Fruit fly (Drosophila melanogaster) whole organism, embryonic: ENCODE data around the gene Tasp1.
A peak's percentile ranks its signal among the peaks of the same experiment; 100 is the strongest.

Source experiments
- Aef1 ChIP-seq: fragments of 200-800 bp; sonication (Bioruptor generic); IDR thresholded peaks from 3 replicates; pipeline ENCODE4 v1.3.6; 2022; ENCODE audit warnings: missing biosample characterization, missing genetic modification characterization
- Antp ChIP-seq: fragments of 200-800 bp; sonication (Bioruptor generic); optimal IDR thresholded peaks from 3 replicates; lab custom pipeline; 2016; ENCODE audit warnings: missing biosample characterization, missing genetic modification characterization
- B-H2 ChIP-seq: fragments of 200-800 bp; sonication (Bioruptor generic); optimal IDR thresholded peaks from 2 replicates; lab custom pipeline; 2018; ENCODE audit warnings: missing biosample characterization, mild to moderate bottlenecking, missing genetic modification characterization
- CG10543 ChIP-seq: fragments of 200-800 bp; sonication (Bioruptor generic); optimal IDR thresholded peaks from 3 replicates; lab custom pipeline; 2017; ENCODE audit warnings: missing biosample characterization, mild to moderate bottlenecking, missing genetic modification characterization, moderate library complexity
- CG11093 ChIP-seq: fragments of 200-800 bp; sonication (Bioruptor generic); IDR thresholded peaks from 3 replicates; pipeline ENCODE4 v1.3.6; 2022; ENCODE audit warnings: missing biosample characterization, missing genetic modification characterization
- CG11398 ChIP-seq: fragments of 200-800 bp; sonication (Bioruptor generic); optimal IDR thresholded peaks from 2 replicates; lab custom pipeline; 2016; ENCODE audit warnings: missing biosample characterization, missing genetic modification characterization
- CG13287 ChIP-seq: fragments of 200-800 bp; sonication (Bioruptor generic); IDR thresholded peaks from 2 replicates; pipeline ENCODE4 v1.3.6; 2022; ENCODE audit warnings: missing biosample characterization, missing genetic modification characterization; ENCODE audit not compliant: partially characterized antibody
- CG14441 ChIP-seq: fragments of 200-800 bp; sonication (Bioruptor generic); IDR thresholded peaks from 2 replicates; pipeline ENCODE4 v1.3.6; 2022; ENCODE audit warnings: missing biosample characterization, missing genetic modification characterization
- CG16815 ChIP-seq: fragments of 200-800 bp; sonication (Bioruptor generic); optimal IDR thresholded peaks from 3 replicates; lab custom pipeline; 2017; ENCODE audit warnings: missing biosample characterization, mild to moderate bottlenecking, missing genetic modification characterization
- CG17912 ChIP-seq: fragments of 200-800 bp; sonication (Bioruptor generic); optimal IDR thresholded peaks from 2 replicates; lab custom pipeline; 2018; ENCODE audit warnings: missing biosample characterization, mild to moderate bottlenecking, missing genetic modification characterization
- CG18011 ChIP-seq: fragments of 200-800 bp; sonication (Bioruptor generic); optimal IDR thresholded peaks from 2 replicates; lab custom pipeline; 2017; ENCODE audit warnings: missing biosample characterization, missing genetic modification characterization, mild to moderate bottlenecking, moderate library complexity, missing genotype
- CG2202 ChIP-seq: fragments of 200-800 bp; sonication (Bioruptor generic); optimal IDR thresholded peaks from 2 replicates; lab custom pipeline; 2018; ENCODE audit warnings: missing biosample characterization, mild to moderate bottlenecking, missing genetic modification characterization
- CG33557 ChIP-seq: fragments of 200-800 bp; sonication (Bioruptor generic); optimal IDR thresholded peaks from 2 replicates; lab custom pipeline; 2019; ENCODE audit warnings: missing biosample characterization, mild to moderate bottlenecking, missing genetic modification characterization, moderate library complexity
- CG3847 ChIP-seq: fragments of 200-800 bp; sonication (Bioruptor generic); IDR thresholded peaks from 2 replicates; pipeline ENCODE4 v1.3.6; 2022; ENCODE audit warnings: missing biosample characterization, missing genetic modification characterization
- CG4404 ChIP-seq: fragments of 200-800 bp; sonication (Bioruptor generic); IDR thresholded peaks from 2 replicates; pipeline ENCODE4 v1.3.6; 2022; ENCODE audit warnings: missing biosample characterization, missing genetic modification characterization
- CG5245 ChIP-seq: fragments of 200-800 bp; sonication (Bioruptor generic); optimal IDR thresholded peaks from 3 replicates; lab custom pipeline; 2016; ENCODE audit warnings: missing biosample characterization, missing genetic modification characterization
- CG6254 ChIP-seq: fragments of 200-800 bp; sonication (Bioruptor generic); optimal IDR thresholded peaks from 3 replicates; lab custom pipeline; 2017; ENCODE audit warnings: mild to moderate bottlenecking, missing biosample characterization, missing genetic modification reagents, missing genetic modification characterization
- CG6791 ChIP-seq: fragments of 200-800 bp; sonication (Bioruptor generic); IDR thresholded peaks from 3 replicates; pipeline ENCODE4 v1.3.6; 2022; ENCODE audit warnings: missing biosample characterization, missing genetic modification characterization; ENCODE audit not compliant: partially characterized antibody
- CG7839 ChIP-seq: fragments of 200-800 bp; sonication (Bioruptor generic); optimal IDR thresholded peaks from 3 replicates; lab custom pipeline; 2018; ENCODE audit warnings: missing biosample characterization, mild to moderate bottlenecking, missing genetic modification characterization, moderate library complexity
- CG8281 ChIP-seq: fragments of 200-800 bp; sonication (Bioruptor generic); optimal IDR thresholded peaks from 2 replicates; lab custom pipeline; 2018; ENCODE audit warnings: missing biosample characterization, mild to moderate bottlenecking, missing genetic modification characterization, moderate library complexity
- Dad ChIP-seq: fragments of 200-800 bp; sonication (Bioruptor generic); optimal IDR thresholded peaks from 3 replicates; lab custom pipeline; 2016; ENCODE audit warnings: missing biosample characterization, missing genetic modification characterization
- Dfd ChIP-seq, 2 experiments: fragments of >200 bp; optimal IDR thresholded peaks; 2 replicates each; lab custom pipeline; 2017; ENCODE audit warnings: missing biosample characterization in 2 of 2, missing genetic modification characterization in 2 of 2
- Elba2 ChIP-seq: fragments of 200-800 bp; sonication (Bioruptor generic); optimal IDR thresholded peaks from 3 replicates; lab custom pipeline; 2016; ENCODE audit warnings: missing biosample characterization, missing genetic modification characterization
- Fer2 ChIP-seq: fragments of 200-800 bp; sonication (Bioruptor generic); optimal IDR thresholded peaks from 2 replicates; lab custom pipeline; 2018; ENCODE audit warnings: missing biosample characterization, mild to moderate bottlenecking, missing genetic modification characterization, moderate library complexity
- Hmx ChIP-seq: fragments of 200-800 bp; sonication (Bioruptor generic); optimal IDR thresholded peaks from 2 replicates; lab custom pipeline; 2016; ENCODE audit warnings: missing biosample characterization, missing genetic modification characterization
- Lpt ChIP-seq: fragments of >200 bp; optimal IDR thresholded peaks from 2 replicates; lab custom pipeline; 2018; ENCODE audit warnings: missing biosample characterization, missing genetic modification characterization
- MBD-R2 ChIP-seq: fragments of 200-800 bp; sonication (Bioruptor generic); IDR thresholded peaks from 2 replicates; pipeline ENCODE4 v1.3.6; 2022; ENCODE audit warnings: missing biosample characterization, missing genetic modification characterization
- NC2α ChIP-seq: fragments of 200-800 bp; sonication (Bioruptor generic); optimal IDR thresholded peaks from 2 replicates; lab custom pipeline; 2016; ENCODE audit warnings: missing biosample characterization, missing genetic modification characterization
- Ptx1 ChIP-seq: fragments of 200-800 bp; sonication (Bioruptor generic); IDR thresholded peaks from 2 replicates; pipeline ENCODE4 v1.3.6; 2022; ENCODE audit warnings: missing biosample characterization, missing genetic modification characterization
- Rfx ChIP-seq: fragments of 200-800 bp; sonication (Bioruptor generic); IDR thresholded peaks from 2 replicates; pipeline ENCODE4 v1.3.6; 2022; ENCODE audit warnings: missing biosample characterization, missing genetic modification characterization
- Sox102F ChIP-seq: fragments of 200-800 bp; sonication (Bioruptor generic); optimal IDR thresholded peaks from 2 replicates; lab custom pipeline; 2018; ENCODE audit warnings: missing biosample characterization, mild to moderate bottlenecking, missing genetic modification characterization, moderate library complexity
- Usf ChIP-seq: fragments of 200-800 bp; sonication (Bioruptor generic); optimal IDR thresholded peaks from 2 replicates; lab custom pipeline; 2017; ENCODE audit warnings: missing genotype, missing biosample characterization, missing genetic modification characterization
- bab2 ChIP-seq: fragments of 200-800 bp; sonication (Bioruptor generic); optimal IDR thresholded peaks from 2 replicates; lab custom pipeline; 2016; ENCODE audit warnings: missing biosample characterization, missing genetic modification characterization
- chif ChIP-seq, 2 experiments: fragments of 200-800 bp; sonication (Bioruptor generic); optimal IDR thresholded peaks; 3 replicates each; lab custom pipeline; 2016; ENCODE audit warnings: missing biosample characterization in 2 of 2, missing genetic modification characterization in 2 of 2
- dmrt99B ChIP-seq: fragments of 200-800 bp; sonication (Bioruptor generic); optimal IDR thresholded peaks from 2 replicates; lab custom pipeline; 2018; ENCODE audit warnings: missing biosample characterization, mild to moderate bottlenecking, missing genetic modification characterization, moderate library complexity
- emc ChIP-seq: fragments of 200-800 bp; sonication (Bioruptor generic); optimal IDR thresholded peaks from 2 replicates; lab custom pipeline; 2016; ENCODE audit warnings: missing biosample characterization, missing genetic modification characterization
- exex ChIP-seq: fragments of 200-800 bp; sonication (Bioruptor generic); optimal IDR thresholded peaks from 4 replicates; lab custom pipeline; 2018; ENCODE audit warnings: missing biosample characterization, mild to moderate bottlenecking, missing genetic modification characterization, moderate library complexity
- fu2 ChIP-seq: fragments of 200-800 bp; sonication (Bioruptor generic); optimal IDR thresholded peaks from 2 replicates; lab custom pipeline; 2016; ENCODE audit warnings: missing biosample characterization, missing genetic modification characterization
- gce ChIP-seq: fragments of 200-800 bp; sonication (Bioruptor generic); IDR thresholded peaks from 3 replicates; pipeline ENCODE4 v1.3.6; 2022; ENCODE audit warnings: missing biosample characterization, missing genetic modification characterization
- gcm ChIP-seq: fragments of 200-800 bp; sonication (Bioruptor generic); optimal IDR thresholded peaks from 2 replicates; lab custom pipeline; 2019; ENCODE audit warnings: missing biosample characterization, mild to moderate bottlenecking, missing genetic modification characterization, moderate library complexity
- gcm2 ChIP-seq: fragments of 200-800 bp; sonication (Bioruptor generic); optimal IDR thresholded peaks from 2 replicates; lab custom pipeline; 2016; ENCODE audit warnings: missing biosample characterization, missing genetic modification characterization
- gem ChIP-seq: fragments of 200-800 bp; sonication (Bioruptor generic); optimal IDR thresholded peaks from 2 replicates; lab custom pipeline; 2019; ENCODE audit warnings: missing biosample characterization, mild to moderate bottlenecking, missing genetic modification characterization, moderate library complexity
- gfzf ChIP-seq: fragments of 200-800 bp; sonication (Bioruptor generic); optimal IDR thresholded peaks from 2 replicates; lab custom pipeline; 2016; ENCODE audit warnings: missing biosample characterization, mild to moderate bottlenecking, missing genetic modification characterization, moderate library complexity
- gt ChIP-seq: fragments of 200-800 bp; sonication (Bioruptor generic); IDR thresholded peaks from 2 replicates; pipeline ENCODE4 v1.3.6; 2022; ENCODE audit warnings: missing biosample characterization, missing genetic modification characterization
- kah ChIP-seq: fragments of 200-800 bp; sonication (Bioruptor generic); optimal IDR thresholded peaks from 2 replicates; lab custom pipeline; 2018; ENCODE audit warnings: missing biosample characterization, mild to moderate bottlenecking, missing genetic modification characterization
- otp ChIP-seq: fragments of 200-800 bp; sonication (Bioruptor generic); IDR thresholded peaks from 3 replicates; pipeline ENCODE4, ENCODE4 v1.3.6; 2022; ENCODE audit warnings: missing biosample characterization, missing genetic modification characterization
- pb ChIP-seq: fragments of 200-800 bp; sonication (Bioruptor generic); optimal IDR thresholded peaks from 3 replicates; lab custom pipeline; 2016; ENCODE audit warnings: missing biosample characterization, missing genetic modification characterization
- pzg ChIP-seq: fragments of 200-800 bp; sonication (Bioruptor generic); optimal IDR thresholded peaks from 3 replicates; lab custom pipeline; 2018; ENCODE audit warnings: missing biosample characterization, mild to moderate bottlenecking, missing genetic modification characterization, moderate library complexity
- schlank ChIP-seq: fragments of 200-800 bp; sonication (Bioruptor generic); optimal IDR thresholded peaks from 2 replicates; lab custom pipeline; 2018; ENCODE audit warnings: missing biosample characterization, mild to moderate bottlenecking, missing genetic modification characterization
- sens-2 ChIP-seq: fragments of 200-800 bp; sonication (Bioruptor generic); IDR thresholded peaks from 2 replicates; pipeline ENCODE4 v1.3.6; 2022; ENCODE audit warnings: missing biosample characterization, missing genetic modification characterization
- seq ChIP-seq: fragments of 200-800 bp; sonication (Bioruptor generic); IDR thresholded peaks from 2 replicates; pipeline ENCODE4 v1.3.6; 2022; ENCODE audit warnings: missing biosample characterization, missing genetic modification characterization

Gene Tasp1

dm6 chr3L:16037048-16037477 lies 50.3 kb downstream of the Tasp1 start (continued):
- TF ChIP-seq gcm2 (GFP tag; lab: Kevin White, UChicago) (peak; percentile 46), sens-2 (GFP tag; lab: Robert Waterston, UW) (peak; percentile 57; the same call in 1 of the 2 replicates), gt (no peak), Ptx1 (GFP tag; lab: Robert Waterston, UW) (peak; percentile 75), gem (tag; lab: Kevin White, UChicago) (peak; percentile 81), exex (tag; lab: Kevin White, UChicago) (no peak), CG3847 (GFP tag; lab: Robert Waterston, UW) (peak; percentile 91), CG10543 (GFP tag; lab: Kevin White, UChicago) (no peak), CG11398 (peak; percentile 38), Rfx (GFP tag; lab: Robert Waterston, UW) (peak; percentile 91), fu2 (GFP tag; lab: Kevin White, UChicago) (peak; percentile 73), Antp (peak; percentile 67), CG16815 (GFP tag; lab: Kevin White, UChicago) (peak; percentile 39), Lpt (no peak), CG6254 (GFP tag; lab: Kevin White, UChicago) (peak; percentile 57), Elba2 (GFP tag; lab: Kevin White, UChicago) (peak; percentile 40), seq (GFP tag; lab: Robert Waterston, UW) (peak; percentile 70), CG5245 (GFP tag; lab: Kevin White, UChicago) (peak; percentile 59), CG33557 (GFP tag; lab: Kevin White, UChicago) (peak; percentile 23), Aef1 (GFP tag; lab: Robert Waterston, UW) (peak; percentile 66; the same call in 2 of the 3 replicates), CG18011 (GFP tag; lab: Kevin White, UChicago) (peak; percentile 69), CG13287 (GFP tag; lab: Robert Waterston, UW) (peak; percentile 80), emc (peak; percentile 48), schlank (tag; lab: Kevin White, UChicago) (peak; percentile 23), CG2202 (peak; percentile 42), CG11093 (GFP tag; lab: Robert Waterston, UW) (peak; percentile 33; the same call in 1 of the 3 replicates), gfzf (GFP tag; lab: Kevin White, UChicago) (peak; percentile 67), gce (GFP tag; lab: Robert Waterston, UW) (peak; percentile 74; the same call in 2 of the 3 replicates), Sox102F (GFP tag; lab: Kevin White, UChicago) (peak; percentile 67), otp (GFP tag; lab: Robert Waterston, UW) (peak; percentile 60; the same call in 1 of the 3 replicates), CG6791 (GFP tag; lab: Robert Waterston, UW) (peak; percentile 68), Dad (GFP tag; lab: Kevin White, UChicago) (peak; percentile 73), CG17912 (GFP tag; lab: Kevin White, UChicago) (peak; percentile 14), CG14441 (GFP tag; lab: Robert Waterston, UW) (peak; percentile 81), CG4404 (GFP tag; lab: Robert Waterston, UW) (peak; percentile 43; the same call in 1 of the 2 replicates), pzg (GFP tag; lab: Kevin White, UChicago) (peak; percentile 92), Usf (GFP tag; lab: Kevin White, UChicago) (peak; percentile 28), Fer2 (tag; lab: Kevin White, UChicago) (peak; percentile 33), MBD-R2 (GFP tag; lab: Robert Waterston, UW) (peak; percentile 75; the same call in 1 of the 2 replicates), dmrt99B (tag; lab: Kevin White, UChicago) (peak; percentile 74), Hmx (GFP tag; lab: Kevin White, UChicago) (no peak), chif (GFP tag; optimal IDR thresholded peaks at IDR 0.05; lab: Kevin White, UChicago) (peak; percentile 53 to 76), CG7839 (tag; lab: Kevin White, UChicago) (peak; percentile 79), kah (GFP tag; lab: Kevin White, UChicago) (peak; percentile 12), NC2α (GFP tag; lab: Kevin White, UChicago) (peak; percentile 48), bab2 (peak; percentile 75), gcm (peak; percentile 70), pb (GFP tag; lab: Kevin White, UChicago) (peak; percentile 52), Dfd (GFP tag; optimal IDR thresholded peaks at IDR 0.05; lab: Kevin White, UChicago) (no peak), B-H2 (GFP tag; lab: Kevin White, UChicago) (peak; percentile 60), CG8281 (tag; lab: Kevin White, UChicago) (peak; percentile 43)
